Worm (Caenorhabditis elegans) whole organism, L1 larva: Measurements from ENCODE around the gene srx-62.

Experiments
- aly-2 ChIP-seq: fragments of 150-350 bp; optimal IDR thresholded peaks from 2 replicates; lab custom pipeline; 2014; ENCODE audit warnings: missing biosample characterization, missing genetic modification characterization
- ama-1 ChIP-seq: fragments of 150-350 bp; optimal IDR thresholded peaks from 2 replicates; lab custom pipeline; 2014
- ceh-8 ChIP-seq: fragments of 200-800 bp; sonication (Bioruptor generic); optimal IDR thresholded peaks from 2 replicates; lab custom pipeline; 2018; ENCODE audit warnings: mild to moderate bottlenecking, missing genetic modification characterization, moderate library complexity, missing compliant biosample characterization
- dpl-1 ChIP-seq, 3 experiments: fragments of 150-350 bp in 2 of 3; sonication (generic microtip) in 1 of 3; optimal IDR thresholded peaks; 2 replicates each; lab custom pipeline; 2014 to 2017; ENCODE audit warnings: missing biosample characterization in 3 of 3, missing genetic modification characterization in 3 of 3, missing genetic modification reagents in 3 of 3
- egl-27 ChIP-seq, 2 experiments: fragments of 150-350 bp in 1 of 2; sonication (generic microtip); optimal IDR thresholded peaks; 3 replicates each; lab custom pipeline; 2017 to 2018; ENCODE audit warnings: missing biosample characterization in 2 of 2, missing genetic modification characterization in 2 of 2, missing genetic modification reagents in 2 of 2
- elt-2 ChIP-seq: sonication (generic microtip); optimal IDR thresholded peaks from 2 replicates; lab custom pipeline; 2016; ENCODE audit warnings: missing genetic modification characterization, mild to moderate bottlenecking, inconsistent platforms, missing compliant biosample characterization, missing genetic modification reagents
- ets-5 ChIP-seq: fragments of 200-800 bp; sonication (Bioruptor generic); IDR thresholded peaks from 2 replicates; pipeline ENCODE4 v1.3.6; 2022; ENCODE audit warnings: missing genetic modification characterization, missing compliant biosample characterization
- grh-1 ChIP-seq: fragments of 200-800 bp; sonication (Bioruptor generic); IDR thresholded peaks from 2 replicates; pipeline ENCODE4 v1.3.6; 2022; ENCODE audit warnings: missing genetic modification reagents, missing genetic modification characterization, missing compliant biosample characterization
- lin-35 ChIP-seq, 2 experiments: fragments of 150-350 bp; optimal IDR thresholded peaks; 2 replicates each; lab custom pipeline; 2014; ENCODE audit warnings: missing biosample characterization in 2 of 2, missing genetic modification characterization in 2 of 2, missing genetic modification reagents in 2 of 2
- nhr-237 ChIP-seq: fragments of 150-350 bp; optimal IDR thresholded peaks from 2 replicates; lab custom pipeline; 2014; ENCODE audit warnings: missing biosample characterization, missing genetic modification characterization
- unc-130 ChIP-seq: fragments of 150-350 bp; optimal IDR thresholded peaks from 2 replicates; lab custom pipeline; 2017; ENCODE audit warnings: missing biosample characterization, missing genetic modification characterization, inconsistent platforms

DNA sequence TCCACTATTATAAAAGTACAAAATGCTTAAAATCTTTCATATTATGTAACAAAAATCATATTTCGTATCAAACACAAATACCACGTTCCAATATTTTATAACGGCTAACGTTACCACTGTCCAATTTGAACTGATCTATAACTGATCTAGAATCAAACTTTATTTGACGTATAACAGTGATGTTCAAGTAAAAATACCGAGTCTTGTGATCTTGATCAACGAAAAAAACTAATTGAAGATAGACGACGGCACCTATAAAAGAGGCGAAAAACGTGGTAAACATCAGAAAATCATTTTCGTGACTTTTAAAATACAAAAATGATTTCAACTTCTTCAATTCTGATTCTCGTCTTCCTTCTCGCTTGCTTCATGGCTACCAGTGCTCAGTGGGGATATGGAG, 8.1 kb downstream of the srx-62 start, which contains the start of gene nlp-28:
- TF ChIP-seq nhr-237 (tag; lab: Kevin White, UChicago): no peak
- no peak for TF ChIP-seq ceh-8 (GFP tag; lab: Kevin White, UChicago)
- no peak for TF ChIP-seq elt-2 (tag; lab: Kevin White, UChicago)
- TF ChIP-seq egl-27 (tag; optimal IDR thresholded peaks at IDR 0.05; lab: Kevin White, UChicago): no peak
- no peak for TF ChIP-seq dpl-1 (GFP tag; optimal IDR thresholded peaks at IDR 0.05; lab: Kevin White, UChicago)
- peak in 1 of 2 experiments; percentile 0 for TF ChIP-seq lin-35 (GFP tag; optimal IDR thresholded peaks at IDR 0.05; lab: Kevin White, UChicago)
- TF ChIP-seq ama-1: no peak
- TF ChIP-seq grh-1 (GFP tag; lab: Robert Waterston, UW): no peak
- TF ChIP-seq unc-130: no peak
- no peak for TF ChIP-seq aly-2
- TF ChIP-seq ets-5 (GFP tag; lab: Robert Waterston, UW): no peak
